Fruit fly (Drosophila melanogaster) whole organism, prepupa: ENCODE measurements around the gene CG14693.

Experiments used
- CG6276 ChIP-seq: fragments of 200-800 bp; sonication (Bioruptor generic); optimal IDR thresholded peaks from 2 replicates; lab custom pipeline; 2017; ENCODE audit warnings: missing biosample characterization, mild to moderate bottlenecking, missing genetic modification characterization
- CG6792 ChIP-seq: fragments of 200-800 bp; sonication (Bioruptor generic); optimal IDR thresholded peaks from 3 replicates; lab custom pipeline; 2016; ENCODE audit warnings: missing biosample characterization, missing genetic modification characterization
- CG7368 ChIP-seq: fragments of 200-800 bp; sonication (Bioruptor generic); optimal IDR thresholded peaks from 3 replicates; lab custom pipeline; 2016; ENCODE audit warnings: missing biosample characterization, missing genetic modification characterization
- Ets96B ChIP-seq: fragments of 200-800 bp; optimal IDR thresholded peaks from 2 replicates; lab custom pipeline; 2019; ENCODE audit warnings: missing biosample characterization, mild to moderate bottlenecking, missing genetic modification characterization, moderate library complexity
- Lpt ChIP-seq: fragments of 200-800 bp; sonication (Bioruptor generic); optimal IDR thresholded peaks from 3 replicates; lab custom pipeline; 2016; ENCODE audit warnings: missing biosample characterization, missing genetic modification characterization
- Met ChIP-seq: fragments of 200-800 bp; sonication (Bioruptor generic); optimal IDR thresholded peaks from 3 replicates; lab custom pipeline; 2016; ENCODE audit warnings: missing biosample characterization, missing genetic modification characterization
- acj6 ChIP-seq: fragments of 200-800 bp; sonication (Bioruptor generic); optimal IDR thresholded peaks from 3 replicates; lab custom pipeline; 2016; ENCODE audit warnings: missing biosample characterization, missing genetic modification characterization
- fd85E ChIP-seq: fragments of 200-800 bp; sonication (Bioruptor generic); optimal IDR thresholded peaks from 3 replicates; lab custom pipeline; 2016; ENCODE audit warnings: missing biosample characterization, missing genetic modification characterization
- ss ChIP-seq, 2 experiments: fragments of 200-800 bp; sonication (Bioruptor generic); optimal IDR thresholded peaks; 2 replicates in 1 of 2; 3 replicates in 1 of 2; lab custom pipeline; 2017 to 2018; ENCODE audit warnings: mild to moderate bottlenecking in 2 of 2, missing biosample characterization in 2 of 2, missing genetic modification characterization in 2 of 2, moderate library complexity in 1 of 2
- topi ChIP-seq: fragments of 200-800 bp; sonication (Bioruptor generic); optimal IDR thresholded peaks from 3 replicates; lab custom pipeline; 2016; ENCODE audit warnings: missing biosample characterization, missing genetic modification characterization

dm6 chr3R:10761980-10762379 lies 52.9 kb downstream of the CG14693 start:
- no peak for TF ChIP-seq acj6 (GFP tag; lab: Kevin White, UChicago)
- no peak for TF ChIP-seq ss (GFP tag; optimal IDR thresholded peaks at IDR 0.05; lab: Kevin White, UChicago)
- TF ChIP-seq Ets96B (tag; lab: Kevin White, UChicago): no peak
- TF ChIP-seq topi (GFP tag; lab: Kevin White, UChicago): no peak
- no peak for TF ChIP-seq CG6792 (GFP tag; lab: Kevin White, UChicago)
- TF ChIP-seq Met (GFP tag; lab: Kevin White, UChicago): no peak
- no peak for TF ChIP-seq fd85E (GFP tag; lab: Kevin White, UChicago)
- TF ChIP-seq CG7368: no peak
- TF ChIP-seq Lpt (GFP tag; lab: Kevin White, UChicago): no peak
- no peak for TF ChIP-seq CG6276 (GFP tag; lab: Kevin White, UChicago)
